Fruit fly (Drosophila melanogaster): ENCODE measurements around the gene Spag1.
A peak's percentile ranks its signal among the peaks of the same experiment; 100 is the strongest.

Spag1 gene

DNA sequence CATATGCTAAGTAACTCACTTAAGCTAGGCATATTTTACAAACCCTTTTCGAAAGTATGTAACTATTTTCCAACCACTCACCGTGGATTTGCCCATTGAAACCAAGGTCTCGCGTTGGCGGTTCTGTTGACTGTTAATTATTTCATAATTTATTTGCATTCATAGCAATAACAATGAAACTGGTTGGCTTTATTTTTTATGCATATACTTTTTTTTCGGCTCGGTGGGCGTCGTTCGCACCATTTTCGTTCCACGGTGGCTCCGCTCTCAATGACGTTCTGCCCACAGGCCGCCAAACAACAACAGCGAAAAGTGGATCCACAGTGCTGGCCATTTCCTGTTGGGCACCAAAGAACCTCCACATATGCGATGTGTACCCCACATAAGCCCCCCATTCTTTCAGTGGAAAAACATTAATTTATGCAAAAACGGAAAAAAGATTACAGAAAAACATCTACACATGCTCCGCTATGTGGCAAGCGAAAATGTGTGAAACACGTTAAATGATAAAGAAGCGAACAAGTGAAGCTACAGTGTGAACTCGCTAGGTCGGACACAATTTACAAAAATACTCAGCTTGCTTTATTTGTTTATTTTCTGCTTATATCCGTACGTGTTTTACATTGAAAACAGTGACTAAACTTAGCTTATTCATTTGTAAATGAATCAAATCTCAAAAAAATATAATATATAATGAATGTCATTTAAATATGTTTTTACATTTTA is 20.1 kb downstream of the Spag1 start (continued):
- TF ChIP-seq Mad (GFP tag; optimal IDR thresholded peaks at IDR 0.05): no peak
- TF ChIP-seq ab (GFP tag; optimal IDR thresholded peaks at IDR 0.05): no peak
- TF ChIP-seq CG11085 (GFP tag; IDR thresholded peaks at IDR 0.05): no peak
- TF ChIP-seq lov (optimal IDR thresholded peaks at IDR 0.05): no peak
- TF ChIP-seq lov (GFP tag; IDR thresholded peaks at IDR 0.05): 0 out of 3 replicates have a peak, but pooled peaks have one; percentile 12
- TF ChIP-seq ssp (GFP tag; IDR thresholded peaks at IDR 0.05): no peak
- TF ChIP-seq Rx (GFP tag; IDR thresholded peaks at IDR 0.05): 0 out of 2 replicates have a peak, but pooled peaks have one; percentile 4
- no peak for TF ChIP-seq zen2 (GFP tag; IDR thresholded peaks at IDR 0.05; ENCODE audit: partially characterized antibody)
- no peak for TF ChIP-seq ap (GFP tag; IDR thresholded peaks at IDR 0.05)
- no peak for TF ChIP-seq dmrt11E (tag; optimal IDR thresholded peaks at IDR 0.05)
- TF ChIP-seq amos (GFP tag; IDR thresholded peaks at IDR 0.05; ENCODE audit: partially characterized antibody): no peak
- no peak for TF ChIP-seq CG18262 (tag; optimal IDR thresholded peaks at IDR 0.05)
- no peak for TF ChIP-seq crp (GFP tag; optimal IDR thresholded peaks at IDR 0.05)
- no peak for TF ChIP-seq ato (GFP tag; IDR thresholded peaks at IDR 0.05; ENCODE audit: partially characterized antibody)
- TF ChIP-seq CG30403 (GFP tag; optimal IDR thresholded peaks at IDR 0.05): no peak
- TF ChIP-seq Neu2 (GFP tag; optimal IDR thresholded peaks at IDR 0.05; ENCODE audit: borderline replicate concordance): no peak
- no peak for TF ChIP-seq btn (GFP tag; optimal IDR thresholded peaks at IDR 0.05)
- no peak for TF ChIP-seq ftz-f1 (GFP tag; optimal IDR thresholded peaks at IDR 0.05)
- TF ChIP-seq Six4 (GFP tag; optimal IDR thresholded peaks at IDR 0.05): no peak
- no peak for TF ChIP-seq Stat92E (GFP tag; optimal IDR thresholded peaks at IDR 0.05)
- no peak for TF ChIP-seq CG4617 (GFP tag; optimal IDR thresholded peaks at IDR 0.05; ENCODE audit: borderline replicate concordance)
- no peak for TF ChIP-seq CG10147 (GFP tag; optimal IDR thresholded peaks at IDR 0.05)
- TF ChIP-seq disco-r (GFP tag; optimal IDR thresholded peaks at IDR 0.05): no peak
- no peak for TF ChIP-seq aop (GFP tag; IDR thresholded peaks at IDR 0.05)
- TF ChIP-seq CG10321 (GFP tag; IDR thresholded peaks at IDR 0.05): no peak
- no peak for TF ChIP-seq CG5953 (GFP tag; IDR thresholded peaks at IDR 0.05)
- TF ChIP-seq zfh2 (GFP tag; optimal IDR thresholded peaks at IDR 0.05): no peak
- no peak for TF ChIP-seq psq (GFP tag; optimal IDR thresholded peaks at IDR 0.05)
- TF ChIP-seq CG4328 (GFP tag; optimal IDR thresholded peaks at IDR 0.05): no peak
- no peak for TF ChIP-seq hkb (optimal IDR thresholded peaks at IDR 0.05)
- TF ChIP-seq hkb (GFP tag; IDR thresholded peaks at IDR 0.05): peak; percentile 46
- TF ChIP-seq bigmax (GFP tag; optimal IDR thresholded peaks at IDR 0.05): no peak
- TF ChIP-seq Drgx (GFP tag; IDR thresholded peaks at IDR 0.05): peak; percentile 67
- no peak for TF ChIP-seq CG12391 (tag; optimal IDR thresholded peaks at IDR 0.05)
- TF ChIP-seq CG2116 (GFP tag; optimal IDR thresholded peaks at IDR 0.05): no peak
- TF ChIP-seq CG33557 (GFP tag; optimal IDR thresholded peaks at IDR 0.05): no peak
- TF ChIP-seq pho (GFP tag; optimal IDR thresholded peaks at IDR 0.05): no peak
- TF ChIP-seq nmo (GFP tag; optimal IDR thresholded peaks at IDR 0.05): peak; percentile 35
- no peak for TF ChIP-seq toy (GFP tag; IDR thresholded peaks at IDR 0.05)
- no peak for TF ChIP-seq Blimp-1 (GFP tag; optimal IDR thresholded peaks at IDR 0.05)
- TF ChIP-seq gem (tag; optimal IDR thresholded peaks at IDR 0.05): peak; percentile 56
- TF ChIP-seq phol (tag; optimal IDR thresholded peaks at IDR 0.05): peak; percentile 36
- TF ChIP-seq Hr78 (GFP tag; optimal IDR thresholded peaks at IDR 0.05): no peak
- no peak for TF ChIP-seq CG18011 (GFP tag; optimal IDR thresholded peaks at IDR 0.05)
- TF ChIP-seq CG16779 (GFP tag; IDR thresholded peaks at IDR 0.05): no peak
- TF ChIP-seq stc (GFP tag; IDR thresholded peaks at IDR 0.05): no peak
- peak; percentile 66 for TF ChIP-seq sr (GFP tag; IDR thresholded peaks at IDR 0.05)
- TF ChIP-seq PHDP (tag; optimal IDR thresholded peaks at IDR 0.05): peak; percentile 13
- no peak for TF ChIP-seq CG7357 (GFP tag; IDR thresholded peaks at IDR 0.05)
- TF ChIP-seq ewg (GFP tag; optimal IDR thresholded peaks at IDR 0.05): no peak
